Fruit fly (Drosophila melanogaster) Kc167 (cell line): ENCODE measurements around the gene Pkcdelta.

ENCODE experiments used
- Myc ChIP-seq: fragments of >200 bp; optimal IDR thresholded peaks from 2 replicates; lab custom pipeline; 2017; ENCODE audit warnings: missing external identifiers
- h ChIP-seq: fragments of >200 bp; optimal IDR thresholded peaks from 3 replicates; lab custom pipeline; 2018; ENCODE audit warnings: missing external identifiers
- insv ChIP-seq: fragments of >200 bp; optimal IDR thresholded peaks from 3 replicates; lab custom pipeline; 2018; ENCODE audit warnings: missing external identifiers
- psq ChIP-seq: fragments of >200 bp; optimal IDR thresholded peaks from 2 replicates; lab custom pipeline; 2017; ENCODE audit warnings: missing external identifiers

DNA sequence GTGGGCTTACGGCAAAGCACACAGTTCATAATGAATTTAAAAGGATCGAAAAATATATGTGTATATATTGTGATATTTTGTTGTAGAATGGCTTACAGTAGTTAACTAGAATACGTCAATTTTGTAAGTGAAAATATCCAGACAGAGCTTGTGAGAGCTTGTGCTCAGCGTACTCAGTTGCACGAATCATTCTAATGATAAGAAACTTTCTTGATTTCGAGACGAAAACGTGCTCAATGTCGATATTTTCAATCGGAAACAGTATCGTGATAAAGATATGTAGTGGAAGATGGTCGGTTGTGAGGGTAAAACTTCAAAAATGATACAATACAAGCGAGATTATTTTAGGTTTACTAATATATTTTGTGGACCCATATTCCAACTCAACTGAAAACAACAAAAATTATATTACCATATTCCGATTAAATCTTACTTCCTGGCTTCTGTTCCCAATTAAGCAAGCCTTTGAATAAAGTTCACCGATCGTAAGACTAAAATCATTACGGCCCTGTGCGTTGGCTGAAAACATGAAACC, 23.6 kb upstream of the Pkcdelta start, which contains the start of the genes CG32651 and CG2574:
- TF ChIP-seq insv (no peak), h (no peak), Myc (lab: Kevin White, UChicago) (no peak), psq (lab: Kevin White, UChicago) (no peak)
